Worm (Caenorhabditis elegans) whole organism, L1 larva: Measurements from ENCODE around the gene top-3.

ENCODE experiments used
- mep-1 ChIP-seq: fragments of 150-350 bp; optimal IDR thresholded peaks from 2 replicates; lab custom pipeline; 2014; ENCODE audit warnings: missing biosample characterization, missing genetic modification characterization
- nhr-237 ChIP-seq: fragments of 150-350 bp; optimal IDR thresholded peaks from 2 replicates; lab custom pipeline; 2014; ENCODE audit warnings: missing biosample characterization, missing genetic modification characterization
- nhr-28 ChIP-seq: fragments of 150-350 bp; optimal IDR thresholded peaks from 2 replicates; lab custom pipeline; 2014; ENCODE audit warnings: missing biosample characterization, missing genetic modification characterization

- TF ChIP-seq mep-1 (tag; lab: Kevin White, UChicago), result no peak
- no peak for TF ChIP-seq nhr-28 (tag; lab: Kevin White, UChicago)
- no peak for TF ChIP-seq nhr-237 (tag; lab: Kevin White, UChicago)
Observed at ce11 chrIII:11931960-11932359, 28.0 kb downstream of the top-3 start.
